Worm (Caenorhabditis elegans) whole organism, mixed stage, embryonic: ENCODE measurements around the gene clec-228.

Experiments
- blmp-1 ChIP-seq: fragments of 150-350 bp; optimal IDR thresholded peaks from 2 replicates; lab custom pipeline; 2014; ENCODE audit warnings: missing biosample characterization, missing genetic modification characterization
- cnd-1 ChIP-seq: fragments of 200-800 bp; sonication (Bioruptor generic); optimal IDR thresholded peaks from 2 replicates; lab custom pipeline; 2018; ENCODE audit warnings: mild to moderate bottlenecking, missing genetic modification characterization, missing compliant biosample characterization
- elt-1 ChIP-seq: sonication (generic microtip); optimal IDR thresholded peaks from 2 replicates; lab custom pipeline; 2017; ENCODE audit warnings: missing genetic modification characterization, mild to moderate bottlenecking, missing compliant biosample characterization, antibody characterized with exemption, moderate library complexity, borderline replicate concordance; ENCODE audit not compliant: insufficient read depth
- lsy-2 ChIP-seq: fragments of 150-350 bp; optimal IDR thresholded peaks from 2 replicates; lab custom pipeline; 2014; ENCODE audit warnings: missing biosample characterization, missing genetic modification characterization
- nhr-12 ChIP-seq: fragments of 150-350 bp; optimal IDR thresholded peaks from 2 replicates; lab custom pipeline; 2014; ENCODE audit warnings: missing biosample characterization, missing genetic modification characterization
- nhr-237 ChIP-seq: fragments of 150-350 bp; optimal IDR thresholded peaks from 2 replicates; lab custom pipeline; 2014; ENCODE audit warnings: missing biosample characterization, missing genetic modification characterization
- sptf-1 ChIP-seq: sonication (generic microtip); optimal IDR thresholded peaks from 2 replicates; lab custom pipeline; 2017; ENCODE audit warnings: mild to moderate bottlenecking, missing genetic modification characterization, moderate library complexity, missing compliant biosample characterization
- unc-120 ChIP-seq: sonication (generic microtip); optimal IDR thresholded peaks from 2 replicates; lab custom pipeline; 2017; ENCODE audit warnings: missing genetic modification characterization, missing compliant biosample characterization; ENCODE audit not compliant: poor library complexity, severe bottlenecking
- unc-39 ChIP-seq: fragments of 150-350 bp; optimal IDR thresholded peaks from 2 replicates; lab custom pipeline; 2014; ENCODE audit warnings: missing biosample characterization, missing genetic modification characterization
- unc-62 ChIP-seq: fragments of 150-350 bp; optimal IDR thresholded peaks from 2 replicates; lab custom pipeline; 2014; ENCODE audit warnings: missing biosample characterization, missing genetic modification reagents, missing genetic modification characterization

ce11 chrV:15347292-15347691 is 8.0 kb upstream of the clec-228 start, which contains the start of gene C29F3.3:
- TF ChIP-seq lsy-2 (tag; lab: Kevin White, UChicago) (no peak), nhr-237 (tag; lab: Kevin White, UChicago) (no peak), elt-1 (tag; lab: Kevin White, UChicago) (no peak), unc-62 (GFP tag; lab: Kevin White, UChicago) (no peak), nhr-12 (tag; lab: Kevin White, UChicago) (no peak), cnd-1 (tag; lab: Kevin White, UChicago) (no peak), unc-39 (tag; lab: Kevin White, UChicago) (no peak), unc-120 (tag; lab: Kevin White, UChicago) (no peak), sptf-1 (no peak), blmp-1 (tag; lab: Kevin White, UChicago) (no peak)
